Worm (Caenorhabditis elegans) whole organism, midembryonic: Measurements from ENCODE around the gene B0546.4.

Experiments
- T22C8.4 ChIP-seq: fragments of 200-800 bp; sonication (Bioruptor generic); IDR thresholded peaks from 2 replicates; pipeline ENCODE4 v1.3.6; 2022; ENCODE audit warnings: missing genetic modification characterization, missing compliant biosample characterization
- cog-1 ChIP-seq: sonication (generic microtip); optimal IDR thresholded peaks from 2 replicates; lab custom pipeline; 2016; ENCODE audit warnings: missing genetic modification characterization, missing compliant biosample characterization
- flt-1 ChIP-seq: fragments of 200-800 bp; sonication (Bioruptor generic); IDR thresholded peaks from 2 replicates; pipeline ENCODE4 v1.3.6; 2022; ENCODE audit warnings: missing genetic modification characterization, missing compliant biosample characterization
- klf-2 ChIP-seq: fragments of 200-800 bp; sonication (Bioruptor generic); conservative IDR thresholded peaks from 2 replicates; pipeline ENCODE4 v1.3.6; 2022; ENCODE audit warnings: missing genetic modification reagents, missing genetic modification characterization, missing compliant biosample characterization
- med-1 ChIP-seq: sonication (generic microtip); optimal IDR thresholded peaks from 2 replicates; lab custom pipeline; 2017; ENCODE audit warnings: missing genetic modification characterization, mild to moderate bottlenecking, missing compliant biosample characterization, antibody characterized with exemption, missing genetic modification reagents; ENCODE audit not compliant: insufficient read depth
- ref-1 ChIP-seq: fragments of 200-800 bp; sonication (Bioruptor generic); conservative IDR thresholded peaks from 2 replicates; pipeline ENCODE4 v1.3.6; 2022; ENCODE audit warnings: missing genetic modification reagents, missing genetic modification characterization, missing compliant biosample characterization
- tab-1 ChIP-seq: fragments of 200-800 bp; sonication (Bioruptor generic); IDR thresholded peaks from 2 replicates; pipeline ENCODE4 v1.3.6; 2022; ENCODE audit warnings: missing genetic modification characterization, missing compliant biosample characterization
- ztf-29 ChIP-seq: fragments of 200-800 bp; sonication (Bioruptor generic); IDR thresholded peaks from 2 replicates; pipeline ENCODE4 v1.3.6; 2022; ENCODE audit warnings: missing genetic modification reagents, missing genetic modification characterization, missing compliant biosample characterization

DNA sequence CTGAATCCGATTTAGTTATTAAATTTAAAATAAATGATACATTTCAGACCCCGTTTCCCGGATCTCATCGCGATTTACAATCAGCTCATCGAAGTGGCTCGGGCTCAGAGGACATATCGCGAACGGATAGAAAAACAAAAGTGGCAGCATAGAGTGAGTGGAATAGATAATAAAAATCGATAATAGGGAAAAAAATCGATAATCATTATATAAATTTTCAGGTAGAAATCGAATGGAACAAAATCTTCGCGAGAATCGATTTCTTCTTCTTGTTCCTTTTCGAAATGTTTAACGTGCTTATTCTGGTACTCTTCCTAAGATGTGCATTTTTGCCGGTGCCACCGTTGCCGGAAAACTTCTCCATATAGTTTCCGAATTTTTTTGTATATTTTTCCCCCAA lies 34.8 kb upstream of the B0546.4 start:
- no peak for TF ChIP-seq klf-2
- no peak for TF ChIP-seq med-1 (GFP tag; lab: Kevin White, UChicago)
- no peak for TF ChIP-seq ref-1 (GFP tag; lab: Robert Waterston, UW)
- TF ChIP-seq ztf-29 (GFP tag; lab: Robert Waterston, UW): no peak
- TF ChIP-seq cog-1 (tag; lab: Kevin White, UChicago): no peak
- TF ChIP-seq flt-1 (GFP tag; lab: Robert Waterston, UW): no peak
- no peak for TF ChIP-seq tab-1 (GFP tag; lab: Robert Waterston, UW)
- TF ChIP-seq T22C8.4: peak; percentile 59; the same call in 1 of the 2 replicates
